In genomic region chrX:2852388-2852908, ce11 we compare ENCODE assay signal across 2 worm cellular contexts.
TF ChIP-seq lines count a peak whose summit lies in the region.

Gene kin-29 (minus strand): TSS chrX:2852438.

TF ChIP-seq in whole organism, L4 larva, 104 proteins besides CTCF, POLR2A, EP300 and RAD21 (continued from another document):
- TF ChIP-seq cey-2 (tag; optimal IDR thresholded peaks at IDR 0.05; lab: Kevin White, UChicago; ENCODE audit: borderline replicate concordance, insufficient read depth) (no peak), gei-8 (GFP tag; optimal IDR thresholded peaks at IDR 0.05; lab: Kevin White, UChicago) (peak; percentile 42), nhr-6 (tag; optimal IDR thresholded peaks at IDR 0.05; lab: Kevin White, UChicago) (no peak), T20F7.1 (GFP tag; optimal IDR thresholded peaks at IDR 0.05; lab: Kevin White, UChicago) (peak; percentile 57), arid-1 (GFP tag; conservative IDR thresholded peaks at IDR 0.05; lab: Robert Waterston, UW) (peak; percentile 53; the same call in 1 of the 2 replicates), mdl-1 (tag; optimal IDR thresholded peaks at IDR 0.05; lab: Kevin White, UChicago) (peak; percentile 72 to 93), saeg-2 (GFP tag; IDR thresholded peaks at IDR 0.05; lab: Robert Waterston, UW) (0 out of 2 replicates have a peak, but pooled peaks have one; percentile 40), ctbp-1 (GFP tag; IDR thresholded peaks at IDR 0.05; lab: Robert Waterston, UW) (peak; percentile 89), lsy-2 (tag; optimal IDR thresholded peaks at IDR 0.05; lab: Kevin White, UChicago) (peak; percentile 53 to 59), R02D3.7 (tag; optimal IDR thresholded peaks at IDR 0.05; lab: Kevin White, UChicago) (no peak), F26F4.8 (GFP tag; conservative IDR thresholded peaks at IDR 0.05; lab: Robert Waterston, UW) (no peak), dmd-6 (GFP tag; IDR thresholded peaks at IDR 0.05; lab: Robert Waterston, UW) (peak; percentile 74), unc-130 (GFP tag; optimal IDR thresholded peaks at IDR 0.05; lab: Kevin White, UChicago) (no peak), Y5F2A.4 (GFP tag; optimal IDR thresholded peaks at IDR 0.05; lab: Kevin White, UChicago) (no peak), duxl-1 (tag; optimal IDR thresholded peaks at IDR 0.05; lab: Kevin White, UChicago; ENCODE audit: poor library complexity) (peak; percentile 53), unc-39 (tag; optimal IDR thresholded peaks at IDR 0.05; lab: Kevin White, UChicago) (no peak), ztf-11 (tag; optimal IDR thresholded peaks at IDR 0.05; lab: Kevin White, UChicago) (no peak), unc-62 (GFP tag; optimal IDR thresholded peaks at IDR 0.05 in 1 of 2; lab: Kevin White, UChicago) (peak in 1 of 2 experiments; percentile 99), unc-62 (tag; optimal IDR thresholded peaks at IDR 0.05; lab: Kevin White, UChicago) (no peak), nhr-76 (tag; optimal IDR thresholded peaks at IDR 0.05; lab: Kevin White, UChicago) (peak; percentile 34), dmd-9 (GFP tag; IDR thresholded peaks at IDR 0.05; lab: Robert Waterston, UW) (peak; percentile 62; the same call in 1 of the 2 replicates), hlh-30 (tag; optimal IDR thresholded peaks at IDR 0.05; lab: Kevin White, UChicago; ENCODE audit: insufficient read depth) (peak; percentile 76), zag-1 (tag; optimal IDR thresholded peaks at IDR 0.05; lab: Kevin White, UChicago) (no peak), ceh-44 (GFP tag; IDR thresholded peaks at IDR 0.05; lab: Robert Waterston, UW) (no peak), zip-11 (GFP tag; IDR thresholded peaks at IDR 0.05; lab: Robert Waterston, UW) (no peak), zip-2 (tag; optimal IDR thresholded peaks at IDR 0.05; lab: Kevin White, UChicago) (peak; percentile 44), nhr-111 (GFP tag; optimal IDR thresholded peaks at IDR 0.05; lab: Kevin White, UChicago) (no peak), ceh-28 (tag; optimal IDR thresholded peaks at IDR 0.05; lab: Kevin White, UChicago) (peak; percentile 62), nhr-10 (tag; optimal IDR thresholded peaks at IDR 0.05; lab: Kevin White, UChicago) (peak; percentile 82), nhr-28 (tag; optimal IDR thresholded peaks at IDR 0.05; lab: Kevin White, UChicago) (peak; percentile 89), ama-1 (optimal IDR thresholded peaks at IDR 0.05; lab: Kevin White, UChicago) (peak; percentile 23), nhr-48 (tag; optimal IDR thresholded peaks at IDR 0.05; lab: Kevin White, UChicago) (peak; percentile 80), aly-2 (tag; optimal IDR thresholded peaks at IDR 0.05; lab: Kevin White, UChicago) (no peak), rbr-2 (tag; optimal IDR thresholded peaks at IDR 0.05; lab: Kevin White, UChicago) (peak; percentile 95), Y75B8A.6 (GFP tag; IDR thresholded peaks at IDR 0.05; lab: Robert Waterston, UW) (no peak), lin-39 (tag; optimal IDR thresholded peaks at IDR 0.05; lab: Kevin White, UChicago) (no peak), nhr-41 (GFP tag; IDR thresholded peaks at IDR 0.05; lab: Robert Waterston, UW) (peak; percentile 5; the same call in 1 of the 2 replicates), ceh-82 (tag; optimal IDR thresholded peaks at IDR 0.05; lab: Kevin White, UChicago) (no peak), spr-1 (tag; optimal IDR thresholded peaks at IDR 0.05; lab: Kevin White, UChicago) (peak; percentile 80), dpl-1 (GFP tag; optimal IDR thresholded peaks at IDR 0.05; lab: Kevin White, UChicago) (peak; percentile 39), lin-38 (GFP tag; IDR thresholded peaks at IDR 0.05; lab: Robert Waterston, UW) (no peak; the same call in 1 of the 2 replicates), Y48G9A.11 (GFP tag; IDR thresholded peaks at IDR 0.05; lab: Robert Waterston, UW) (no peak)

TF ChIP-seq in whole organism, late embryonic, 69 proteins besides CTCF, POLR2A, EP300 and RAD21 (continued from another document):
- no peak for TF ChIP-seq odd-2 (tag; optimal IDR thresholded peaks at IDR 0.05; lab: Kevin White, UChicago)
- TF ChIP-seq elt-2 (tag; optimal IDR thresholded peaks at IDR 0.05; lab: Kevin White, UChicago), result peak; percentile 36
- peak; percentile 89 for TF ChIP-seq sdc-2 (tag; optimal IDR thresholded peaks at IDR 0.05; lab: Kevin White, UChicago)
- no peak for TF ChIP-seq ahr-1 (tag; optimal IDR thresholded peaks at IDR 0.05; lab: Kevin White, UChicago)
- TF ChIP-seq Y22D7AL.16 (tag; optimal IDR thresholded peaks at IDR 0.05; lab: Kevin White, UChicago), result no peak
